Fruit fly (Drosophila melanogaster): ENCODE measurements around the gene CG6428.

Gene CG6428

DNA sequence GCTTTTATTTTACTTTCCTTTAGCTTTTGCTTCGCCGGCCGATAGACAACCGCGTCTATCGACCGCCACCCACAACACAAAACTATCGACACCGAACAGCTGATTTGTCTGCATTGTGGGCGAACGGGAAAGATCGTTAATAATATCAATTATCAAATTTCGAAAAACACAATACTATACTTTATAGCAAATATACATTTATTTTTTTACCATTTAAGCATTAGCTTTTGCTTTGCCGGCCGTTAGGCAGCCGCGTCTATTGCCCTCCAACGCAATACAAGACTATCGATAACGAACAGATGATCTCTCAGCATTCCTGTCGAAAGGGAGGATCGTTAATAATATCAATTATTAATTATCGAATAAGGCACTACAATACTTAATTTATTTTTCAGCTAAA is 32.3 kb downstream of the CG6428 start, which contains the start of the genes CG2938 and Glos:
CG2938 (minus strand) TSS at position 296 of the 400 bp plus-strand sequence.
Glos (plus strand) TSS at position 344 of the 400 bp plus-strand sequence.
- no peak for TF ChIP-seq tj (GFP tag; optimal IDR thresholded peaks at IDR 0.05)
- TF ChIP-seq CG14711 (tag; optimal IDR thresholded peaks at IDR 0.05): no peak
- TF ChIP-seq kay (GFP tag; ENCODE audit: borderline replicate concordance): peak; percentile 77

DNA sequence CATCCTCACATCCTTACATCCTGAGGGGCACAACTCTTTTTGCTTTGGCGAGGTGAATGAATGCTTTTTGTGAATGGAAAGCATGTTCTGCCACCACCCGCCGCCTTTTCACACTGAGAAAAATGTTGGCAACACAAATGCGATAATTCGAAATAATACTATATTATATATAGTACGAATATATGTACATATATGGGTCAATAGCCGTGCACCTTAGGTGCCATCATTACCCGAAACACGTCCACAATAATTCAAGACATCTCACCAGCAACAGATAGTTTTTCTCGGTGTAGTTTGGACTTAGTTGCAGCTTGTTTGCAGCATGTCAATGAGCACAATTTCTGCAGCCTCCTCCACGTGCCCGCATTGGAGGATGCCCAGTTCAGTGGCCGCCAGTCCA is 36.8 kb downstream of the CG6428 start:
- TF ChIP-seq cnc (optimal IDR thresholded peaks at IDR 0.05) (no peak), bab1 (GFP tag; optimal IDR thresholded peaks at IDR 0.05) (no peak), CG7045 (GFP tag; optimal IDR thresholded peaks at IDR 0.05) (peak; percentile 14), CG7101 (tag; optimal IDR thresholded peaks at IDR 0.05) (no peak), kay (GFP tag; ENCODE audit: borderline replicate concordance) (peak; percentile 4), CG33017 (tag; optimal IDR thresholded peaks at IDR 0.05) (peak; percentile 16), Clk (GFP tag; optimal IDR thresholded peaks at IDR 0.05) (no peak), CG5204 (GFP tag; optimal IDR thresholded peaks at IDR 0.05) (no peak)

DNA sequence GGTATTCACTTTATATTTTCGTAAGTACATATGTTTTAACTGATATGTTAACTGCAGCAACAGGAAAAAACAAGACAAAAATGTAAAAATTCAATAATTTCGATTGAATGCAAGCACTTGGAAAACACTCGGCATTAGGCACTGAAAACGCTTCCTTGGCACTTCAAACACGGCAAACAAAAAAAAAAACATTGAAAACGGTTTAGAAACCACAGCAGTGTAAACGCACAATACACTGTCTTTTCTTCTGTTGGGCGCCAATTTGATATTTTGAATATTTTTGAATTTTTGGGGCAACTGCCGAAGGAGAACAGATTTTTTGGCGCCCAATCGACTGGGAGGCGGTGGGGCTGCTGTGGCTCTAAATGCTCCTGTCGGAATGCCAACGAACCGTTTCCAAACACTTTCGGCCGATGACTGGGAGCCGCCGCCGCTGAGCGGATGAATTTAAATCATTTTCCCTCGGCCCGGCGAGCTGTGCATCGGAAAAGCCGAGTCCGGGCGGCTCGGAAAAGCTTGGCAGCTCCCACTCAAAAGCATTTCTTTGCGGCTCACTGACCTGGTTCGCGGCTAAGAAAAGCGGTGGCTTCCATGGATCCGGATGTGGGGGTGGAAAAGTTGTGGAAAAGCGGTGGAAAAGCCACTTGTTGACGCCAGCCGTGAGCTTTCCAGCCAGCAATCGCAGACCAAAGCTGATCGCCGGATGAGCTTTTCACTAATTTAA is 37.8 kb downstream of the CG6428 start, which contains the start of gene CG42541:
CG42541 (minus strand) TSS at position 51 of the 724 bp plus-strand sequence.
- TF ChIP-seq CG7101 (tag; optimal IDR thresholded peaks at IDR 0.05): no peak
- TF ChIP-seq CG7045 (GFP tag; optimal IDR thresholded peaks at IDR 0.05): no peak
- TF ChIP-seq CG1620 (GFP tag; optimal IDR thresholded peaks at IDR 0.05): no peak
- no peak for TF ChIP-seq Crg-1 (GFP tag; optimal IDR thresholded peaks at IDR 0.05)

DNA sequence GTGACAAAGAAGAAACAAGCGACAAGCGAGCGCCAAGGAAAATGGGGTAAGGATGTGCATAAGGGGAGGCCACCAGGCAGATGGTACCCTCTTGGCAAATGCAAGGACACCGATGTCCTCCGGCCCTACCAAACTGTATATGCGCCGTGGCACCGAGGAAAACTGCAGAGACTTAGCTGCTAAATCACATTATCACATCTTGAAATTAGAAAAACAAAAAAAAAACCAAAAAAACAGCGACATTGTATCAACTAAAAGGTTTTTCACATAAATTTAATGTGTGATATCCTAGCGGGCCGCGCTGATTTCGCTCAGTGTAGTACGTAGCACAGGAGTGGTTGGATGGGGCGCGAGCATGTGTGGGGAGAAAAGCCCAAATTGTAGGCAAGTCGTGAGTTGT is 39.9 kb downstream of the CG6428 start:
- TF ChIP-seq CG11617 (GFP tag; optimal IDR thresholded peaks at IDR 0.05) (no peak), ovo (GFP tag; optimal IDR thresholded peaks at IDR 0.05) (no peak), CG14711 (tag; optimal IDR thresholded peaks at IDR 0.05) (no peak), cnc (optimal IDR thresholded peaks at IDR 0.05) (no peak), Mnt (GFP tag; optimal IDR thresholded peaks at IDR 0.05) (no peak)
